Worm (Caenorhabditis elegans) whole organism, young adult: ENCODE data around the gene str-88.

Experiments
- F49E8.2 ChIP-seq: sonication (generic microtip); optimal IDR thresholded peaks from 3 replicates; lab custom pipeline; 2017; ENCODE audit warnings: missing genetic modification characterization, mild to moderate bottlenecking, missing compliant biosample characterization, antibody characterized with exemption, moderate library complexity; ENCODE audit not compliant: insufficient read depth
- K11D2.4 ChIP-seq: fragments of 200-800 bp; sonication (Bioruptor generic); IDR thresholded peaks from 2 replicates; pipeline ENCODE4 v1.3.6; 2022; ENCODE audit warnings: missing genetic modification reagents, missing genetic modification characterization, missing compliant biosample characterization
- ceh-40 ChIP-seq: fragments of 200-800 bp; sonication (Bioruptor generic); IDR thresholded peaks from 2 replicates; pipeline ENCODE4 v1.3.6; 2022; ENCODE audit warnings: missing genetic modification characterization, missing compliant biosample characterization
- die-1 ChIP-seq: sonication (generic microtip); optimal IDR thresholded peaks from 2 replicates; lab custom pipeline; 2016; ENCODE audit warnings: missing genotype, mild to moderate bottlenecking, missing genetic modification characterization, missing compliant biosample characterization
- dpff-1 ChIP-seq: sonication (generic microtip); optimal IDR thresholded peaks from 2 replicates; lab custom pipeline; 2017; ENCODE audit warnings: mild to moderate bottlenecking, missing genetic modification characterization, missing compliant biosample characterization
- dpl-1 ChIP-seq: fragments of 150-350 bp; optimal IDR thresholded peaks from 2 replicates; lab custom pipeline; 2014; ENCODE audit warnings: missing biosample characterization, missing genetic modification reagents, missing genetic modification characterization
- mel-28 ChIP-seq: sonication (generic microtip); optimal IDR thresholded peaks from 2 replicates; lab custom pipeline; 2016; ENCODE audit warnings: borderline replicate concordance, mild to moderate bottlenecking, missing genetic modification characterization, missing compliant biosample characterization
- unc-130 ChIP-seq: sonication (generic microtip); optimal IDR thresholded peaks from 2 replicates; lab custom pipeline; 2016; ENCODE audit warnings: missing genetic modification reagents, missing genetic modification characterization, missing compliant biosample characterization
- ztf-3 ChIP-seq: fragments of 200-800 bp; sonication (Bioruptor generic); optimal IDR thresholded peaks from 2 replicates; lab custom pipeline; 2018; ENCODE audit warnings: mild to moderate bottlenecking, missing genetic modification characterization, missing compliant biosample characterization

- TF ChIP-seq die-1 (tag; lab: Kevin White, UChicago) (no peak), unc-130 (GFP tag; lab: Kevin White, UChicago) (no peak), F49E8.2 (tag; lab: Kevin White, UChicago) (no peak), dpff-1 (tag; lab: Kevin White, UChicago) (no peak), mel-28 (tag; lab: Kevin White, UChicago) (no peak), ztf-3 (GFP tag; lab: Kevin White, UChicago) (no peak), ceh-40 (GFP tag; lab: Robert Waterston, UW) (no peak), K11D2.4 (GFP tag; lab: Robert Waterston, UW) (no peak), dpl-1 (GFP tag; lab: Kevin White, UChicago) (no peak)
These were observed 7.4 kb downstream of the str-88 start, which contains the start of gene srh-52 for ce11 chrV:15376223-15376622.
